Fruit fly (Drosophila melanogaster) whole organism, embryonic: ENCODE results near the gene CG33108.

Source experiments
- Adf1 ChIP-seq: fragments of 200-800 bp; sonication (Bioruptor generic); IDR thresholded peaks from 2 replicates; pipeline ENCODE4 v1.3.6; 2022; ENCODE audit warnings: missing biosample characterization, missing genetic modification characterization
- B-H1 ChIP-seq: fragments of 200-800 bp; sonication (Bioruptor generic); IDR thresholded peaks from 3 replicates; pipeline ENCODE4 v1.3.6; 2022; ENCODE audit warnings: missing biosample characterization, missing genetic modification characterization
- CG10147 ChIP-seq: fragments of 200-800 bp; sonication (Bioruptor generic); optimal IDR thresholded peaks from 2 replicates; lab custom pipeline; 2019; ENCODE audit warnings: missing biosample characterization, mild to moderate bottlenecking, missing genetic modification characterization, moderate library complexity
- CG13296 ChIP-seq: fragments of 200-800 bp; sonication (Bioruptor generic); optimal IDR thresholded peaks from 3 replicates; lab custom pipeline; 2018; ENCODE audit warnings: missing biosample characterization, mild to moderate bottlenecking, missing genetic modification characterization
- CG14441 ChIP-seq: fragments of 200-800 bp; sonication (Bioruptor generic); IDR thresholded peaks from 2 replicates; pipeline ENCODE4 v1.3.6; 2022; ENCODE audit warnings: missing biosample characterization, missing genetic modification characterization
- CG15011 ChIP-seq: fragments of 200-800 bp; sonication (Bioruptor generic); optimal IDR thresholded peaks from 3 replicates; lab custom pipeline; 2018; ENCODE audit warnings: missing biosample characterization, mild to moderate bottlenecking, missing genetic modification characterization
- CG15479 ChIP-seq: fragments of 200-800 bp; sonication (Bioruptor generic); optimal IDR thresholded peaks from 3 replicates; lab custom pipeline; 2019; ENCODE audit warnings: missing biosample characterization, mild to moderate bottlenecking, missing genetic modification characterization, moderate library complexity
- CG1647 ChIP-seq: fragments of 200-800 bp; sonication (Bioruptor generic); optimal IDR thresholded peaks from 3 replicates; lab custom pipeline; 2016; ENCODE audit warnings: missing biosample characterization, missing genetic modification characterization
- CG2202 ChIP-seq: fragments of 200-800 bp; sonication (Bioruptor generic); optimal IDR thresholded peaks from 2 replicates; lab custom pipeline; 2018; ENCODE audit warnings: missing biosample characterization, mild to moderate bottlenecking, missing genetic modification characterization
- CG2678 ChIP-seq: fragments of 200-800 bp; sonication (Bioruptor generic); optimal IDR thresholded peaks from 3 replicates; lab custom pipeline; 2019; ENCODE audit warnings: missing biosample characterization, mild to moderate bottlenecking, missing genetic modification characterization, moderate library complexity
- CG34224 ChIP-seq: fragments of 200-800 bp; sonication (Bioruptor generic); IDR thresholded peaks from 3 replicates; pipeline ENCODE4 v1.3.6; 2022; ENCODE audit warnings: missing biosample characterization, missing genetic modification characterization; ENCODE audit not compliant: partially characterized antibody
- CG4707 ChIP-seq: fragments of 200-800 bp; sonication (Bioruptor generic); optimal IDR thresholded peaks from 2 replicates; lab custom pipeline; 2018; ENCODE audit warnings: missing biosample characterization, mild to moderate bottlenecking, missing genetic modification characterization, moderate library complexity
- CG6272 ChIP-seq: fragments of 200-800 bp; sonication (Bioruptor generic); IDR thresholded peaks from 2 replicates; pipeline ENCODE4 v1.3.6; 2022; ENCODE audit warnings: missing biosample characterization, missing genetic modification characterization
- CG6683 ChIP-seq: fragments of 200-800 bp; sonication (Bioruptor generic); optimal IDR thresholded peaks from 2 replicates; lab custom pipeline; 2017; ENCODE audit warnings: missing biosample characterization, mild to moderate bottlenecking, missing genetic modification characterization, missing genetic modification reagents
- Camta ChIP-seq: fragments of 200-800 bp; sonication (Bioruptor generic); optimal IDR thresholded peaks from 2 replicates; lab custom pipeline; 2016; ENCODE audit warnings: missing biosample characterization, missing genetic modification characterization
- CoRest ChIP-seq: fragments of 200-800 bp; sonication (Bioruptor generic); optimal IDR thresholded peaks from 3 replicates; lab custom pipeline; 2018; ENCODE audit warnings: missing biosample characterization, mild to moderate bottlenecking, missing genetic modification characterization, moderate library complexity
- Dad ChIP-seq: fragments of 200-800 bp; sonication (Bioruptor generic); optimal IDR thresholded peaks from 3 replicates; lab custom pipeline; 2016; ENCODE audit warnings: missing biosample characterization, missing genetic modification characterization
- Dbx ChIP-seq: fragments of 200-800 bp; sonication (Bioruptor generic); IDR thresholded peaks from 3 replicates; pipeline ENCODE4 v1.3.6; 2022; ENCODE audit warnings: missing biosample characterization, missing genetic modification characterization
- Dek ChIP-seq: fragments of 200-800 bp; sonication (Bioruptor generic); optimal IDR thresholded peaks from 3 replicates; lab custom pipeline; 2019; ENCODE audit warnings: missing biosample characterization, mild to moderate bottlenecking, missing genetic modification characterization, moderate library complexity
- Dip3 ChIP-seq: fragments of 200-800 bp; sonication (Bioruptor generic); optimal IDR thresholded peaks from 3 replicates; lab custom pipeline; 2016; ENCODE audit warnings: missing biosample characterization, missing genetic modification characterization
- Eip74EF ChIP-seq, 2 experiments: fragments of 200-800 bp in 1 of 2; fragments of >200 bp in 1 of 2; sonication (Bioruptor generic) in 1 of 2; optimal IDR thresholded peaks; 2 replicates each; lab custom pipeline; 2017 to 2019; ENCODE audit warnings: missing biosample characterization in 2 of 2, missing genetic modification characterization in 2 of 2, mild to moderate bottlenecking in 1 of 2, moderate library complexity in 1 of 2
- Fer2 ChIP-seq: fragments of 200-800 bp; sonication (Bioruptor generic); optimal IDR thresholded peaks from 2 replicates; lab custom pipeline; 2018; ENCODE audit warnings: missing biosample characterization, mild to moderate bottlenecking, missing genetic modification characterization, moderate library complexity
- HLH3B ChIP-seq: fragments of 200-800 bp; sonication (Bioruptor generic); IDR thresholded peaks from 2 replicates; pipeline ENCODE4 v1.3.6; 2022; ENCODE audit warnings: missing biosample characterization, missing genetic modification characterization
- HLH54F ChIP-seq: fragments of 200-800 bp; sonication (Bioruptor generic); optimal IDR thresholded peaks from 3 replicates; lab custom pipeline; 2016; ENCODE audit warnings: missing biosample characterization, missing genetic modification characterization
- HmgD ChIP-seq: fragments of 200-800 bp; sonication (Bioruptor generic); optimal IDR thresholded peaks from 3 replicates; lab custom pipeline; 2016; ENCODE audit warnings: missing biosample characterization, missing genetic modification characterization
- Mad ChIP-seq: fragments of 200-800 bp; sonication (Bioruptor generic); optimal IDR thresholded peaks from 2 replicates; lab custom pipeline; 2016; ENCODE audit warnings: missing biosample characterization, missing genetic modification characterization
- Oaz ChIP-seq: fragments of 200-800 bp; sonication (Bioruptor generic); IDR thresholded peaks from 2 replicates; pipeline ENCODE4 v1.3.6; 2022; ENCODE audit warnings: missing biosample characterization, missing genetic modification characterization
- Opbp ChIP-seq: fragments of 200-800 bp; sonication (Bioruptor generic); IDR thresholded peaks from 3 replicates; pipeline ENCODE4 v1.3.6; 2022; ENCODE audit warnings: missing biosample characterization, missing genetic modification characterization; ENCODE audit not compliant: partially characterized antibody
- Six4 ChIP-seq: fragments of 200-800 bp; sonication (Bioruptor generic); optimal IDR thresholded peaks from 2 replicates; lab custom pipeline; 2016; ENCODE audit warnings: missing biosample characterization, missing genetic modification characterization
- Stat92E ChIP-seq, 3 experiments: fragments of >200 bp in 2 of 3; fragments of 200-800 bp in 1 of 3; sonication (Bioruptor generic) in 1 of 3; optimal IDR thresholded peaks; 2 replicates each; lab custom pipeline; 2017 to 2019; ENCODE audit warnings: missing biosample characterization in 3 of 3, missing genetic modification characterization in 3 of 3, mild to moderate bottlenecking in 1 of 3, moderate library complexity in 1 of 3
- al ChIP-seq: fragments of 200-800 bp; sonication (Bioruptor generic); IDR thresholded peaks from 2 replicates; pipeline ENCODE4 v1.3.6; 2022; ENCODE audit warnings: missing biosample characterization, missing genetic modification characterization
- caup ChIP-seq: fragments of 200-800 bp; sonication (Bioruptor generic); optimal IDR thresholded peaks from 3 replicates; lab custom pipeline; 2017; ENCODE audit warnings: missing biosample characterization, mild to moderate bottlenecking, missing genetic modification characterization, moderate library complexity; ENCODE audit not compliant: severe bottlenecking
- danr ChIP-seq: fragments of 200-800 bp; sonication (Bioruptor generic); IDR thresholded peaks from 2 replicates; pipeline ENCODE4 v1.3.6; 2022; ENCODE audit warnings: missing biosample characterization, missing genetic modification characterization
- exex ChIP-seq: fragments of 200-800 bp; sonication (Bioruptor generic); optimal IDR thresholded peaks from 4 replicates; lab custom pipeline; 2018; ENCODE audit warnings: missing biosample characterization, mild to moderate bottlenecking, missing genetic modification characterization, moderate library complexity
- h ChIP-seq: fragments of >200 bp; optimal IDR thresholded peaks from 2 replicates; lab custom pipeline; 2017
- hb ChIP-seq: fragments of 200-800 bp; sonication (Bioruptor generic); IDR thresholded peaks from 3 replicates; pipeline ENCODE4 v1.3.6; 2022; ENCODE audit warnings: missing biosample characterization, missing genetic modification characterization; ENCODE audit not compliant: partially characterized antibody
- kni ChIP-seq: fragments of 200-800 bp; sonication (Bioruptor generic); optimal IDR thresholded peaks from 3 replicates; lab custom pipeline; 2017; ENCODE audit warnings: mild to moderate bottlenecking, missing biosample characterization, missing genetic modification reagents, missing genetic modification characterization
- knrl ChIP-seq: fragments of 200-800 bp; sonication (Bioruptor generic); IDR thresholded peaks from 3 replicates; pipeline ENCODE4 v1.3.6; 2022; ENCODE audit warnings: missing biosample characterization, missing genetic modification characterization; ENCODE audit not compliant: partially characterized antibody
- maf-S ChIP-seq: fragments of 200-800 bp; sonication (Bioruptor generic); optimal IDR thresholded peaks from 2 replicates; lab custom pipeline; 2016; ENCODE audit warnings: missing biosample characterization, missing genetic modification characterization
- pho ChIP-seq: fragments of 200-800 bp; sonication (Bioruptor generic); optimal IDR thresholded peaks from 2 replicates; lab custom pipeline; 2016; ENCODE audit warnings: missing biosample characterization, missing genetic modification characterization
- pita ChIP-seq: fragments of 200-800 bp; sonication (Bioruptor generic); optimal IDR thresholded peaks from 2 replicates; lab custom pipeline; 2017; ENCODE audit warnings: missing biosample characterization, mild to moderate bottlenecking, missing genetic modification characterization
- pzg ChIP-seq: fragments of 200-800 bp; sonication (Bioruptor generic); optimal IDR thresholded peaks from 3 replicates; lab custom pipeline; 2018; ENCODE audit warnings: missing biosample characterization, mild to moderate bottlenecking, missing genetic modification characterization, moderate library complexity
- repo ChIP-seq: fragments of 200-800 bp; sonication (Bioruptor generic); optimal IDR thresholded peaks from 2 replicates; lab custom pipeline; 2016; ENCODE audit warnings: missing biosample characterization, missing genetic modification characterization
- schlank ChIP-seq: fragments of 200-800 bp; sonication (Bioruptor generic); optimal IDR thresholded peaks from 2 replicates; lab custom pipeline; 2018; ENCODE audit warnings: missing biosample characterization, mild to moderate bottlenecking, missing genetic modification characterization
- sens ChIP-seq: fragments of 200-800 bp; sonication (Bioruptor generic); peaks from one replicate; lab custom pipeline; 2016; ENCODE audit warnings: missing biosample characterization, missing genetic modification characterization
- seq ChIP-seq: fragments of 200-800 bp; sonication (Bioruptor generic); IDR thresholded peaks from 2 replicates; pipeline ENCODE4 v1.3.6; 2022; ENCODE audit warnings: missing biosample characterization, missing genetic modification characterization
- shn ChIP-seq: fragments of 200-800 bp; sonication (Bioruptor generic); optimal IDR thresholded peaks from 3 replicates; lab custom pipeline; 2016; ENCODE audit warnings: missing biosample characterization, missing genetic modification characterization
- sima ChIP-seq: fragments of 200-800 bp; sonication (Bioruptor generic); optimal IDR thresholded peaks from 2 replicates; lab custom pipeline; 2016; ENCODE audit warnings: missing biosample characterization, missing genetic modification characterization
- zen ChIP-seq: fragments of 200-800 bp; sonication (Bioruptor generic); optimal IDR thresholded peaks from 3 replicates; lab custom pipeline; 2018; ENCODE audit warnings: missing biosample characterization, mild to moderate bottlenecking, missing genetic modification characterization, moderate library complexity

CG33108 gene

DNA sequence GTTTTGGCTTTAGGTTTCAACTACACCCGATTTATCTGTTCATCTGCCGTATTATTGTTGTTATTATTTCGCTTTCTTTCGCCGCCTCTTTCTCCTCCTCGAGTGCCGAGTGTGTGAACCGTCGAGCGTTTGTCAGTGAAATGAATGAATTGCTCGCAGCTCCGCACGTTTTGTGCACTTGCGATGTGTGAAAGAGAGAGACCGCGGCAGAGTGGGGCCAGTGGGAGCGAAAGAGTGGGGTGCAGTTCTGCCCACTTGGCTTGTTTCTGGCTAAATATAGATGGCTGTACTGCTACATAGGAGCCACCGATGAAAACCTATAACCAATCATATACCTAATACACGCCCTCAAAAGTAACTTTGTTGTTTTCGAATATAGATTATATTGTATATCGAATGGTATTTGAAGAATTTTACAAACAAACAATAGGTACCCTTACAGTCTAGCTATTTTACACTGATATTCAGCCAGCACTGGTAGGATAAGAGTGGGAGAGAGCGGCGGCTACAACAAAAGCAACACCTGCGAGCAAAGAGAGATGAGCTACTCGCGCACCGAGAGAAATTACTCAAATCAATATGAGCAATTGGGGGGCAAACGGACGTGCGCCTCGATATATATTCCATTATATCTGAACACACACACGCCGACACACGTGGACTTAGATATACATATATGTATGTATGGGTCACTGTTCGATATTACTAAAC is 11.1 kb downstream of the CG33108 start (continued):
- TF ChIP-seq HLH54F (GFP tag; lab: Kevin White, UChicago), result no peak
- 0 out of 3 replicates have a peak, but pooled peaks have one; percentile 33 for TF ChIP-seq knrl (GFP tag; lab: Robert Waterston, UW)
- no peak for TF ChIP-seq repo
- TF ChIP-seq kni (GFP tag; lab: Kevin White, UChicago), result peak; percentile 32
- TF ChIP-seq shn, result no peak
- no peak for TF ChIP-seq HmgD (GFP tag; lab: Kevin White, UChicago)
- TF ChIP-seq Oaz, result no peak
- TF ChIP-seq Opbp (GFP tag; lab: Robert Waterston, UW), result 0 out of 3 replicates have a peak, but pooled peaks have one; percentile 16
- TF ChIP-seq h (lab: Kevin White, UChicago), result no peak
- TF ChIP-seq CG10147, result no peak
- TF ChIP-seq Dek, result no peak
- no peak for TF ChIP-seq Fer2 (tag; lab: Kevin White, UChicago)
- TF ChIP-seq Camta, result no peak
- no peak for TF ChIP-seq CG4707 (GFP tag; lab: Kevin White, UChicago)
- TF ChIP-seq Six4 (GFP tag; lab: Kevin White, UChicago), result no peak
- no peak for TF ChIP-seq pzg
- TF ChIP-seq pho (GFP tag; lab: Kevin White, UChicago), result no peak
- no peak for TF ChIP-seq sima (GFP tag; lab: Kevin White, UChicago)
- no peak for TF ChIP-seq caup (GFP tag; lab: Kevin White, UChicago)
- TF ChIP-seq CG13296 (GFP tag; lab: Kevin White, UChicago), result no peak
- no peak for TF ChIP-seq maf-S (GFP tag; lab: Kevin White, UChicago)
- TF ChIP-seq Dip3 (GFP tag; lab: Kevin White, UChicago), result no peak
- TF ChIP-seq CoRest (tag; lab: Kevin White, UChicago), result peak; percentile 28
- TF ChIP-seq zen (tag; lab: Kevin White, UChicago), result no peak
- TF ChIP-seq schlank (tag; lab: Kevin White, UChicago), result no peak
- TF ChIP-seq Dbx (GFP tag; lab: Robert Waterston, UW), result peak; percentile 41; the same call in 1 of the 3 replicates
- TF ChIP-seq hb (GFP tag; lab: Robert Waterston, UW), result no peak
- no peak for TF ChIP-seq Eip74EF (GFP tag; optimal IDR thresholded peaks at IDR 0.05; lab: Kevin White, UChicago)
- TF ChIP-seq B-H1 (GFP tag; lab: Robert Waterston, UW), result no peak
- no peak for TF ChIP-seq exex
- no peak for TF ChIP-seq pita (GFP tag; lab: Kevin White, UChicago)
- no peak for TF ChIP-seq CG14441 (GFP tag; lab: Robert Waterston, UW)
- TF ChIP-seq CG6272, result no peak
- TF ChIP-seq HLH3B, result no peak
- TF ChIP-seq CG34224 (GFP tag; lab: Robert Waterston, UW), result 0 out of 3 replicates have a peak, but pooled peaks have one; percentile 25
- 0 out of 2 replicates have a peak, but pooled peaks have one; percentile 11 for TF ChIP-seq seq (GFP tag; lab: Robert Waterston, UW)
- no peak for TF ChIP-seq Dad (GFP tag; lab: Kevin White, UChicago)
- no peak for TF ChIP-seq CG1647 (GFP tag; lab: Kevin White, UChicago)
- TF ChIP-seq Stat92E (GFP tag; optimal IDR thresholded peaks at IDR 0.05; lab: Kevin White, UChicago), result no peak
- peak; percentile 29; the same call in 1 of the 2 replicates for TF ChIP-seq al (GFP tag; lab: Robert Waterston, UW)
- TF ChIP-seq sens (GFP tag; lab: Kevin White, UChicago), result peak; percentile 82
- TF ChIP-seq danr (GFP tag; lab: Robert Waterston, UW), result no peak
- no peak for TF ChIP-seq CG2202 (tag; lab: Kevin White, UChicago)
- TF ChIP-seq Adf1, result no peak
- no peak for TF ChIP-seq Mad (GFP tag; lab: Kevin White, UChicago)
- TF ChIP-seq CG15479, result no peak
- TF ChIP-seq CG6683 (GFP tag; lab: Kevin White, UChicago), result no peak
- no peak for TF ChIP-seq CG15011 (GFP tag; lab: Kevin White, UChicago)
- TF ChIP-seq CG2678, result peak; percentile 45
